Worm (Caenorhabditis elegans) whole organism, young adult: ENCODE results near the gene mpk-1.
A peak's percentile ranks its signal among the peaks of the same experiment; 100 is the strongest.

Experiments used
- B0019.2 ChIP-seq: fragments of 200-800 bp; sonication (Bioruptor generic); conservative IDR thresholded peaks from 2 replicates; pipeline ENCODE4 v1.3.6; 2022; ENCODE audit warnings: missing genetic modification reagents, missing genetic modification characterization, missing compliant biosample characterization
- B0035.1 ChIP-seq: sonication (generic microtip); optimal IDR thresholded peaks from 2 replicates; lab custom pipeline; 2016; ENCODE audit warnings: missing genetic modification characterization, mild to moderate bottlenecking, missing compliant biosample characterization, missing genotype, missing genetic modification reagents
- B0336.3 ChIP-seq: fragments of 200-800 bp; sonication (Bioruptor generic); IDR thresholded peaks from 2 replicates; pipeline ENCODE4 v1.3.6; 2022; ENCODE audit warnings: missing genetic modification characterization, missing compliant biosample characterization
- C06A6.2 ChIP-seq: fragments of 200-800 bp; sonication (Bioruptor generic); conservative IDR thresholded peaks from 2 replicates; pipeline ENCODE4 v1.3.6; 2022; ENCODE audit warnings: missing genetic modification characterization, missing compliant biosample characterization
- D2030.7 ChIP-seq: fragments of 200-800 bp; sonication (Bioruptor generic); IDR thresholded peaks from 2 replicates; pipeline ENCODE4 v1.3.6; 2022; ENCODE audit warnings: missing genetic modification reagents, missing genetic modification characterization, missing compliant biosample characterization
- F55B11.4 ChIP-seq: sonication (generic microtip); optimal IDR thresholded peaks from 2 replicates; lab custom pipeline; 2016; ENCODE audit warnings: missing compliant biosample characterization, missing genetic modification characterization, borderline replicate concordance; ENCODE audit not compliant: insufficient read depth
- F57C9.4 ChIP-seq: sonication (generic microtip); optimal IDR thresholded peaks from 2 replicates; lab custom pipeline; 2017; ENCODE audit warnings: mild to moderate bottlenecking, missing genetic modification characterization, missing compliant biosample characterization
- T26A5.8 ChIP-seq: sonication (generic microtip); optimal IDR thresholded peaks from 2 replicates; lab custom pipeline; 2016; ENCODE audit warnings: missing genetic modification characterization, missing compliant biosample characterization
- Y53G8AR.9 ChIP-seq: fragments of 200-800 bp; sonication (Bioruptor generic); conservative IDR thresholded peaks from 2 replicates; pipeline ENCODE4 v1.3.6; 2022; ENCODE audit warnings: missing genetic modification reagents, missing genetic modification characterization, missing compliant biosample characterization
- akir-1 ChIP-seq: fragments of 200-800 bp; sonication (Bioruptor generic); optimal IDR thresholded peaks from 2 replicates; lab custom pipeline; 2018; ENCODE audit warnings: mild to moderate bottlenecking, missing genetic modification characterization, moderate library complexity, missing compliant biosample characterization
- ama-1 ChIP-seq, 3 experiments: fragments of 150-350 bp in 1 of 3; sonication (generic microtip) in 2 of 3; optimal IDR thresholded peaks; 2 replicates each; lab custom pipeline; 2014 to 2018; ENCODE audit warnings: missing biosample characterization in 2 of 3, missing genetic modification characterization in 2 of 3, missing genetic modification reagents in 2 of 3
- aptf-2 ChIP-seq: fragments of 200-800 bp; sonication (Bioruptor generic); conservative IDR thresholded peaks from 2 replicates; pipeline ENCODE4 v1.3.6; 2022; ENCODE audit warnings: missing genetic modification reagents, missing genetic modification characterization, missing compliant biosample characterization
- attf-6 ChIP-seq: fragments of 200-800 bp; sonication (Bioruptor generic); IDR thresholded peaks from 2 replicates; pipeline ENCODE4 v1.3.6; 2022; ENCODE audit warnings: missing genetic modification reagents, missing genetic modification characterization, missing compliant biosample characterization
- ccch-3 ChIP-seq: fragments of 200-800 bp; sonication (Bioruptor generic); optimal IDR thresholded peaks from 2 replicates; lab custom pipeline; 2018; ENCODE audit warnings: mild to moderate bottlenecking, missing genetic modification characterization, missing compliant biosample characterization
- cebp-1 ChIP-seq, 2 experiments: fragments of 200-800 bp in 1 of 2; sonication (Bioruptor generic) in 1 of 2; sonication (generic microtip) in 1 of 2; IDR thresholded peaks in 1 of 2; optimal IDR thresholded peaks in 1 of 2; 2 replicates each; pipeline versions ENCODE4 v1.3.6 to Lab custom; 2017 to 2022; ENCODE audit warnings: missing compliant biosample characterization in 2 of 2, missing genetic modification characterization in 2 of 2, mild to moderate bottlenecking in 1 of 2, missing genetic modification reagents in 1 of 2, moderate library complexity in 1 of 2
- ceh-100 ChIP-seq: fragments of 200-800 bp; sonication (Bioruptor generic); IDR thresholded peaks from 2 replicates; pipeline ENCODE4 v1.3.6; 2022; ENCODE audit warnings: missing genetic modification reagents, missing genetic modification characterization, missing compliant biosample characterization
- ceh-79 ChIP-seq: sonication (generic microtip); optimal IDR thresholded peaks from 2 replicates; lab custom pipeline; 2017; ENCODE audit warnings: mild to moderate bottlenecking, missing genetic modification characterization, missing compliant biosample characterization
- dpff-1 ChIP-seq: sonication (generic microtip); optimal IDR thresholded peaks from 2 replicates; lab custom pipeline; 2017; ENCODE audit warnings: mild to moderate bottlenecking, missing genetic modification characterization, missing compliant biosample characterization
- dpl-1 ChIP-seq: fragments of 150-350 bp; optimal IDR thresholded peaks from 2 replicates; lab custom pipeline; 2014; ENCODE audit warnings: missing biosample characterization, missing genetic modification reagents, missing genetic modification characterization
- efl-1 ChIP-seq: fragments of 150-350 bp; optimal IDR thresholded peaks from 2 replicates; lab custom pipeline; 2014; ENCODE audit warnings: missing biosample characterization, missing genetic modification reagents, missing genetic modification characterization
- egl-18 ChIP-seq: fragments of 200-800 bp; sonication (Bioruptor generic); IDR thresholded peaks from 2 replicates; pipeline ENCODE4 v1.3.6; 2022; ENCODE audit warnings: missing genetic modification reagents, missing genetic modification characterization, missing compliant biosample characterization
- egl-44 ChIP-seq: fragments of 200-800 bp; sonication (Bioruptor generic); IDR thresholded peaks from 2 replicates; pipeline ENCODE4 v1.3.6; 2022; ENCODE audit warnings: missing genetic modification reagents, missing genetic modification characterization, missing compliant biosample characterization
- egrh-3 ChIP-seq: fragments of 200-800 bp; sonication (Bioruptor generic); IDR thresholded peaks from 2 replicates; pipeline ENCODE4 v1.3.6; 2022; ENCODE audit warnings: missing genetic modification reagents, missing genetic modification characterization, missing compliant biosample characterization
- ekl-4 ChIP-seq: fragments of 200-800 bp; sonication (Bioruptor generic); IDR thresholded peaks from 2 replicates; pipeline ENCODE4 v1.3.6; 2022; ENCODE audit warnings: missing genetic modification reagents, missing genetic modification characterization, missing compliant biosample characterization
- fkh-3 ChIP-seq: sonication (generic microtip); optimal IDR thresholded peaks from 2 replicates; lab custom pipeline; 2016; ENCODE audit warnings: mild to moderate bottlenecking, missing genetic modification characterization, missing compliant biosample characterization
- him-1 ChIP-seq: sonication (generic microtip); optimal IDR thresholded peaks from 2 replicates; lab custom pipeline; 2016; ENCODE audit warnings: missing genotype, missing genetic modification reagents, missing genetic modification characterization, missing compliant biosample characterization
- hlh-12 ChIP-seq: sonication (generic microtip); optimal IDR thresholded peaks from 2 replicates; lab custom pipeline; 2016; ENCODE audit warnings: missing genetic modification characterization, missing compliant biosample characterization
- hmg-1.2 ChIP-seq: fragments of 200-800 bp; sonication (Bioruptor generic); IDR thresholded peaks from 2 replicates; pipeline ENCODE4 v1.3.6; 2022; ENCODE audit warnings: missing genetic modification reagents, missing genetic modification characterization, missing compliant biosample characterization
- hsf-1 ChIP-seq: fragments of 200-800 bp; sonication (Bioruptor generic); IDR thresholded peaks from 2 replicates; pipeline ENCODE4 v1.3.6; 2022; ENCODE audit warnings: missing genetic modification reagents, missing genetic modification characterization, missing compliant biosample characterization
- let-607 ChIP-seq, 2 experiments: fragments of 200-800 bp in 1 of 2; sonication (Bioruptor generic) in 1 of 2; sonication (generic microtip) in 1 of 2; optimal IDR thresholded peaks; 2 replicates each; lab custom pipeline; 2016 to 2018; ENCODE audit warnings: mild to moderate bottlenecking in 2 of 2, missing compliant biosample characterization in 2 of 2, missing genetic modification characterization in 2 of 2, moderate library complexity in 2 of 2, missing genotype in 1 of 2
- lin-40 ChIP-seq: sonication (generic microtip); optimal IDR thresholded peaks from 2 replicates; lab custom pipeline; 2016; ENCODE audit warnings: missing genetic modification characterization, mild to moderate bottlenecking, missing compliant biosample characterization, missing genotype, missing genetic modification reagents
- madf-3 ChIP-seq: fragments of 200-800 bp; sonication (Bioruptor generic); IDR thresholded peaks from 2 replicates; pipeline ENCODE4 v1.3.6; 2022; ENCODE audit warnings: missing genetic modification reagents, missing genetic modification characterization, missing compliant biosample characterization
- madf-6 ChIP-seq: fragments of 200-800 bp; sonication (Bioruptor generic); IDR thresholded peaks from 2 replicates; pipeline ENCODE4 v1.3.6; 2022; ENCODE audit warnings: missing genetic modification reagents, missing genetic modification characterization, missing compliant biosample characterization
- madf-8 ChIP-seq: fragments of 200-800 bp; sonication (Bioruptor generic); conservative IDR thresholded peaks from 2 replicates; pipeline ENCODE4 v1.3.6; 2022; ENCODE audit warnings: missing genetic modification reagents, missing genetic modification characterization, missing compliant biosample characterization
- nfya-2 ChIP-seq: fragments of 200-800 bp; sonication (Bioruptor generic); IDR thresholded peaks from 2 replicates; pipeline ENCODE4 v1.3.6; 2022; ENCODE audit warnings: missing genetic modification reagents, missing genetic modification characterization, missing compliant biosample characterization
- nhr-120 ChIP-seq: fragments of 200-800 bp; sonication (Bioruptor generic); IDR thresholded peaks from 2 replicates; pipeline ENCODE4 v1.3.6; 2022; ENCODE audit warnings: missing genetic modification characterization, missing compliant biosample characterization
- rpc-1 ChIP-seq, 2 experiments: fragments of 150-350 bp in 1 of 2; sonication (generic microtip) in 1 of 2; optimal IDR thresholded peaks; 2 replicates each; lab custom pipeline; 2014 to 2018; ENCODE audit warnings: missing biosample characterization in 1 of 2, missing genetic modification characterization in 1 of 2, missing genetic modification reagents in 1 of 2, missing genotype in 1 of 2
- snpc-1.1 ChIP-seq: sonication (generic microtip); optimal IDR thresholded peaks from 2 replicates; lab custom pipeline; 2017; ENCODE audit warnings: missing genetic modification characterization, mild to moderate bottlenecking, missing compliant biosample characterization, antibody characterized with exemption, moderate library complexity, missing genotype, missing genetic modification reagents; ENCODE audit not compliant: insufficient read depth
- snpc-1.3 ChIP-seq: sonication (generic microtip); optimal IDR thresholded peaks from 2 replicates; lab custom pipeline; 2017; ENCODE audit warnings: missing genetic modification characterization, mild to moderate bottlenecking, missing compliant biosample characterization, antibody characterized with exemption, moderate library complexity, missing genotype, missing genetic modification reagents; ENCODE audit not compliant: insufficient read depth
- snpc-4 ChIP-seq, 5 experiments: fragments of 150-350 bp in 1 of 5; sonication (generic microtip) in 4 of 5; optimal IDR thresholded peaks; 2 replicates each; lab custom pipeline; 2014 to 2018; ENCODE audit warnings: missing genetic modification characterization in 5 of 5, missing biosample characterization in 3 of 5, antibody characterized with exemption in 2 of 5, mild to moderate bottlenecking in 2 of 5, missing compliant biosample characterization in 2 of 5, missing genotype in 2 of 5, moderate library complexity in 2 of 5, missing genetic modification reagents in 1 of 5
- somi-1 ChIP-seq: fragments of 200-800 bp; sonication (Bioruptor generic); optimal IDR thresholded peaks from 2 replicates; lab custom pipeline; 2018; ENCODE audit warnings: mild to moderate bottlenecking, missing genetic modification characterization, missing compliant biosample characterization
- tbx-9 ChIP-seq: sonication (generic microtip); optimal IDR thresholded peaks from 2 replicates; lab custom pipeline; 2016; ENCODE audit warnings: borderline replicate concordance, missing genetic modification characterization, inconsistent platforms, missing compliant biosample characterization
- ztf-22 ChIP-seq: fragments of 200-800 bp; sonication (Bioruptor generic); optimal IDR thresholded peaks from 2 replicates; lab custom pipeline; 2018; ENCODE audit warnings: mild to moderate bottlenecking, missing genetic modification characterization, moderate library complexity, missing compliant biosample characterization
- ztf-25 ChIP-seq: fragments of 200-800 bp; sonication (Bioruptor generic); IDR thresholded peaks from 2 replicates; pipeline ENCODE4 v1.3.6; 2022; ENCODE audit warnings: missing genetic modification reagents, missing genetic modification characterization, missing compliant biosample characterization
- ztf-26 ChIP-seq: sonication (generic microtip); optimal IDR thresholded peaks from 2 replicates; lab custom pipeline; 2017; ENCODE audit warnings: missing genetic modification characterization, missing compliant biosample characterization
- ztf-3 ChIP-seq: fragments of 200-800 bp; sonication (Bioruptor generic); optimal IDR thresholded peaks from 2 replicates; lab custom pipeline; 2018; ENCODE audit warnings: mild to moderate bottlenecking, missing genetic modification characterization, missing compliant biosample characterization

The mpk-1 gene

DNA sequence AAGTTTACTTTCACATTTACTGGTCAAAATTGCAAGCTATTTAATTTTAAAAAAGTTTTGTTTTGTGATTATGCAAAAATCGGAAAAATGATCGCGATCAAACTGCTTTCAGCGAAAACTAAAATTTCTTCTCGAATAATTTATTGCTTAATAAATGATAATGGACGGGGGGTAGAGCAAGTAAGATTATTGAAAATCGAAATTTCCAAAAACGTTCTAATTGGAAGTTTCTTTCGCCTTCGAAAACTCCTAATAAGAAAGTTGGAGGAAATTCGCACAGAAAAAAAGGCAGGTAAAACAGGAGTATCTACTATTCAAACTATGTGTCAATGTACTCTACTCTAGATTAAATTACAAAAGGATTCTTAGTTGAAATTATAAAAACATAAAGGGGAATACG lies 55.7 kb downstream of the mpk-1 start (continued):
- TF ChIP-seq rpc-1 (optimal IDR thresholded peaks at IDR 0.05; lab: Kevin White, UChicago), result no peak
- TF ChIP-seq rpc-1 (tag; optimal IDR thresholded peaks at IDR 0.05; lab: Kevin White, UChicago), result peak; percentile 7
- peak; percentile 63 for TF ChIP-seq snpc-1.1 (tag; lab: Kevin White, UChicago)
- peak; percentile 68 for TF ChIP-seq madf-6
- no peak for TF ChIP-seq somi-1
- TF ChIP-seq hsf-1 (GFP tag; lab: Robert Waterston, UW), result peak; percentile 77
- no peak for TF ChIP-seq aptf-2 (GFP tag; lab: Robert Waterston, UW)
- TF ChIP-seq efl-1 (GFP tag; lab: Kevin White, UChicago), result no peak
- TF ChIP-seq ceh-100, result peak; percentile 32; the same call in 1 of the 2 replicates
- TF ChIP-seq C06A6.2 (GFP tag; lab: Robert Waterston, UW), result no peak
- TF ChIP-seq B0336.3 (GFP tag; lab: Robert Waterston, UW), result peak; percentile 69
- TF ChIP-seq hmg-1.2 (GFP tag; lab: Robert Waterston, UW), result peak; percentile 35; the same call in 1 of the 2 replicates
- no peak for TF ChIP-seq B0019.2 (GFP tag; lab: Robert Waterston, UW)
- peak; percentile 77 for TF ChIP-seq snpc-1.3 (tag; lab: Kevin White, UChicago)
- TF ChIP-seq fkh-3, result peak; percentile 54
- TF ChIP-seq ztf-26 (tag; lab: Kevin White, UChicago), result no peak
- TF ChIP-seq nfya-2 (GFP tag; lab: Robert Waterston, UW), result peak; percentile 83; the same call in 1 of the 2 replicates
- TF ChIP-seq B0035.1 (tag; lab: Kevin White, UChicago), result no peak
- TF ChIP-seq T26A5.8 (tag; lab: Kevin White, UChicago), result peak; percentile 15
- peak in 1 of 2 experiments; percentile 11 for TF ChIP-seq let-607 (tag; optimal IDR thresholded peaks at IDR 0.05; lab: Kevin White, UChicago)
- TF ChIP-seq dpff-1 (tag; lab: Kevin White, UChicago), result peak; percentile 13
- TF ChIP-seq tbx-9 (tag; lab: Kevin White, UChicago), result no peak
- 0 out of 2 replicates have a peak, but pooled peaks have one; percentile 31 for TF ChIP-seq ztf-25 (GFP tag; lab: Robert Waterston, UW)
- no peak for TF ChIP-seq ama-1 (optimal IDR thresholded peaks at IDR 0.05; lab: Kevin White, UChicago)
- TF ChIP-seq ama-1 (GFP tag; optimal IDR thresholded peaks at IDR 0.05; lab: Kevin White, UChicago), result peak in 1 of 2 experiments; percentile 81
- no peak for TF ChIP-seq ztf-3 (GFP tag; lab: Kevin White, UChicago)
- peak; percentile 63 for TF ChIP-seq D2030.7 (GFP tag; lab: Robert Waterston, UW)
- TF ChIP-seq cebp-1 (GFP tag; IDR thresholded peaks at IDR 0.05; lab: Robert Waterston, UW), result no peak
- peak; percentile 41 for TF ChIP-seq cebp-1 (tag; optimal IDR thresholded peaks at IDR 0.05; lab: Kevin White, UChicago)
- no peak for TF ChIP-seq hlh-12
- TF ChIP-seq snpc-4 (GFP tag; optimal IDR thresholded peaks at IDR 0.05; lab: Kevin White, UChicago), result no peak
- peak in 3 of 4 experiments; percentile 9 to 49 (median 48) for TF ChIP-seq snpc-4 (tag; optimal IDR thresholded peaks at IDR 0.05; lab: Kevin White, UChicago)
- no peak for TF ChIP-seq egl-18 (GFP tag; lab: Robert Waterston, UW)
- no peak for TF ChIP-seq dpl-1 (GFP tag; lab: Kevin White, UChicago)
- TF ChIP-seq akir-1, result no peak
- TF ChIP-seq nhr-120 (GFP tag; lab: Robert Waterston, UW), result no peak
- TF ChIP-seq egl-44 (GFP tag; lab: Robert Waterston, UW), result no peak
- TF ChIP-seq F55B11.4 (tag; lab: Kevin White, UChicago), result no peak
- peak; percentile 70 for TF ChIP-seq ekl-4 (GFP tag; lab: Robert Waterston, UW)
- no peak for TF ChIP-seq F57C9.4 (tag; lab: Kevin White, UChicago)
- no peak for TF ChIP-seq ccch-3 (GFP tag; lab: Kevin White, UChicago)
- no peak for TF ChIP-seq lin-40 (tag; lab: Kevin White, UChicago)
- no peak for TF ChIP-seq ztf-22 (GFP tag; lab: Kevin White, UChicago)
- TF ChIP-seq egrh-3 (GFP tag; lab: Robert Waterston, UW), result no peak
- peak; percentile 69 for TF ChIP-seq ceh-79 (tag; lab: Kevin White, UChicago)
- TF ChIP-seq attf-6 (GFP tag; lab: Robert Waterston, UW), result 0 out of 2 replicates have a peak, but pooled peaks have one; percentile 29
- peak; percentile 63 for TF ChIP-seq him-1 (tag; lab: Kevin White, UChicago)
- TF ChIP-seq madf-3 (GFP tag; lab: Robert Waterston, UW), result peak; percentile 85
- peak; percentile 89 for TF ChIP-seq Y53G8AR.9 (GFP tag; lab: Robert Waterston, UW)
- no peak for TF ChIP-seq madf-8 (GFP tag; lab: Robert Waterston, UW)
